Worm (Caenorhabditis elegans) whole organism, L2 larva: Measurements from ENCODE around the gene tmc-2.

Experiments used
- C34F6.9 ChIP-seq: fragments of 150-350 bp; optimal IDR thresholded peaks from 2 replicates; lab custom pipeline; 2014; ENCODE audit warnings: missing biosample characterization, missing genetic modification characterization
- R02D3.7 ChIP-seq: fragments of 150-350 bp; optimal IDR thresholded peaks from 2 replicates; lab custom pipeline; 2014; ENCODE audit warnings: missing biosample characterization, missing genetic modification characterization
- Y55F3AM.14 ChIP-seq: fragments of 200-800 bp; sonication (Bioruptor generic); optimal IDR thresholded peaks from 2 replicates; lab custom pipeline; 2018; ENCODE audit warnings: mild to moderate bottlenecking, missing genetic modification characterization, missing compliant biosample characterization
- ZK546.5 ChIP-seq: sonication (generic microtip); optimal IDR thresholded peaks from 2 replicates; lab custom pipeline; 2017; ENCODE audit warnings: missing biosample characterization, missing genetic modification characterization
- aly-2 ChIP-seq: fragments of 150-350 bp; optimal IDR thresholded peaks from 2 replicates; lab custom pipeline; 2014; ENCODE audit warnings: missing biosample characterization, missing genetic modification characterization
- ama-1 ChIP-seq: fragments of 150-350 bp; optimal IDR thresholded peaks from 2 replicates; lab custom pipeline; 2018; ENCODE audit warnings: inconsistent platforms
- ceh-16 ChIP-seq: fragments of 150-350 bp; optimal IDR thresholded peaks from 2 replicates; lab custom pipeline; 2014; ENCODE audit warnings: missing biosample characterization, missing genetic modification characterization
- ceh-82 ChIP-seq: fragments of 150-350 bp; optimal IDR thresholded peaks from 2 replicates; lab custom pipeline; 2014; ENCODE audit warnings: missing biosample characterization, missing genetic modification characterization
- elt-1 ChIP-seq: fragments of 150-350 bp; optimal IDR thresholded peaks from 2 replicates; lab custom pipeline; 2014; ENCODE audit warnings: missing biosample characterization, missing genetic modification characterization
- elt-3 ChIP-seq: sonication (generic microtip); optimal IDR thresholded peaks from 2 replicates; lab custom pipeline; 2017; ENCODE audit warnings: missing biosample characterization, missing genetic modification characterization
- fos-1 ChIP-seq: fragments of 150-350 bp; optimal IDR thresholded peaks from 2 replicates; lab custom pipeline; 2014; ENCODE audit warnings: missing biosample characterization, missing genetic modification characterization
- gmeb-1 ChIP-seq: fragments of 150-350 bp; optimal IDR thresholded peaks from 2 replicates; lab custom pipeline; 2014; ENCODE audit warnings: missing biosample characterization, missing genetic modification characterization
- lin-11 ChIP-seq: fragments of 150-350 bp; sonication (generic microtip); optimal IDR thresholded peaks from 2 replicates; lab custom pipeline; 2014; ENCODE audit warnings: missing biosample characterization, missing genetic modification characterization, inconsistent platforms, mixed read lengths
- lin-13 ChIP-seq: fragments of 150-350 bp; optimal IDR thresholded peaks from 2 replicates; lab custom pipeline; 2014; ENCODE audit warnings: missing biosample characterization, missing genetic modification reagents, missing genetic modification characterization
- lin-39 ChIP-seq: fragments of 150-350 bp; optimal IDR thresholded peaks from 2 replicates; lab custom pipeline; 2014; ENCODE audit warnings: missing biosample characterization, missing genetic modification reagents, missing genetic modification characterization
- lsy-2 ChIP-seq, 2 experiments: fragments of 150-350 bp in 1 of 2; sonication (generic microtip) in 1 of 2; optimal IDR thresholded peaks; 2 replicates each; lab custom pipeline; 2014 to 2017; ENCODE audit warnings: missing biosample characterization in 2 of 2, missing genetic modification characterization in 2 of 2
- mbf-1 ChIP-seq: sonication (generic microtip); optimal IDR thresholded peaks from 2 replicates; lab custom pipeline; 2017; ENCODE audit warnings: missing biosample characterization, missing genetic modification characterization
- nhr-10 ChIP-seq: sonication (generic microtip); optimal IDR thresholded peaks from 2 replicates; lab custom pipeline; 2017; ENCODE audit warnings: missing biosample characterization, missing genetic modification characterization
- nhr-11 ChIP-seq: fragments of 150-350 bp; optimal IDR thresholded peaks from 2 replicates; lab custom pipeline; 2014; ENCODE audit warnings: missing biosample characterization, missing genetic modification characterization
- nhr-129 ChIP-seq: fragments of 150-350 bp; optimal IDR thresholded peaks from 2 replicates; lab custom pipeline; 2014; ENCODE audit warnings: missing biosample characterization, missing genetic modification characterization
- nhr-21 ChIP-seq: fragments of 150-350 bp; optimal IDR thresholded peaks from 2 replicates; lab custom pipeline; 2014; ENCODE audit warnings: missing biosample characterization, missing genetic modification characterization
- nhr-237 ChIP-seq: fragments of 150-350 bp; optimal IDR thresholded peaks from 2 replicates; lab custom pipeline; 2014; ENCODE audit warnings: missing biosample characterization, missing genetic modification characterization
- nhr-6 ChIP-seq: fragments of 150-350 bp; optimal IDR thresholded peaks from 2 replicates; lab custom pipeline; 2014; ENCODE audit warnings: missing biosample characterization, missing genetic modification characterization
- peb-1 ChIP-seq: fragments of 150-350 bp; optimal IDR thresholded peaks from 2 replicates; lab custom pipeline; 2014; ENCODE audit warnings: missing biosample characterization, missing genetic modification characterization
- sem-4 ChIP-seq: fragments of 150-350 bp; optimal IDR thresholded peaks from 2 replicates; lab custom pipeline; 2014; ENCODE audit warnings: missing biosample characterization, missing genetic modification reagents, missing genetic modification characterization
- skn-1 ChIP-seq: sonication (generic microtip); optimal IDR thresholded peaks from 2 replicates; lab custom pipeline; 2017; ENCODE audit warnings: missing biosample characterization, missing genetic modification characterization
- sma-3 ChIP-seq: sonication (generic microtip); optimal IDR thresholded peaks from 2 replicates; lab custom pipeline; 2016; ENCODE audit warnings: missing genetic modification reagents, missing genetic modification characterization, missing compliant biosample characterization
- sma-9 ChIP-seq, 2 experiments: fragments of 150-350 bp in 1 of 2; sonication (generic microtip) in 1 of 2; optimal IDR thresholded peaks; 2 replicates each; lab custom pipeline; 2014 to 2016; ENCODE audit warnings: missing genetic modification characterization in 2 of 2, mild to moderate bottlenecking in 1 of 2, missing biosample characterization in 1 of 2, missing compliant biosample characterization in 1 of 2, missing genetic modification reagents in 1 of 2, moderate library complexity in 1 of 2
- snpc-4 ChIP-seq: fragments of 150-350 bp; optimal IDR thresholded peaks from 2 replicates; lab custom pipeline; 2014; ENCODE audit warnings: missing biosample characterization, missing genetic modification characterization
- unc-62 ChIP-seq: fragments of 150-350 bp; optimal IDR thresholded peaks from 2 replicates; lab custom pipeline; 2014; ENCODE audit warnings: missing biosample characterization, missing genetic modification reagents, missing genetic modification characterization
- ztf-11 ChIP-seq: sonication (generic microtip); optimal IDR thresholded peaks from 2 replicates; lab custom pipeline; 2017; ENCODE audit warnings: missing biosample characterization, missing genetic modification characterization
- ztf-4 ChIP-seq: fragments of 150-350 bp; optimal IDR thresholded peaks from 2 replicates; lab custom pipeline; 2014; ENCODE audit warnings: missing biosample characterization, missing genetic modification characterization

tmc-2 gene

DNA sequence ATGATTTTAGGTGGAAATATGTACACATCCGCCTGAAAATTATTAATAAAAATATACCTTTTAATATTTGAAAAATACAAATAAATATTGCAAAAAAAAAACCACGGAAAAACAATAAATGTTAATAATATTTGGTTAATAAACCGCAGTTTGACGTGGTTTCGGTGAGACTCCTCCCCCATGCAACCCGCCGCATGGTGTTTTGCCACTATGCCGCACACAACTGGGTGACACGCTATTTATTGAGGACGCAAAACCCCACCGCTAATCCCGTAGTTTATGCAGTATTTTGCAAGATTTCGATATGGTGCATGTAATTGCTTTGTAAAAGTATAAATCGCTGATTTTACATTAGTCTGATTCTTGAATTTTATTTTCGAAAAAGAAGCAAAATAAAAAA lies 6.9 kb upstream of the tmc-2 start, which contains the start of gene gly-13 (continued):
- TF ChIP-seq snpc-4 (tag; lab: Kevin White, UChicago) = no peak
- TF ChIP-seq fos-1 (tag; lab: Kevin White, UChicago) = peak; percentile 2
- no peak for TF ChIP-seq gmeb-1 (tag; lab: Kevin White, UChicago)
- no peak for TF ChIP-seq lin-13 (GFP tag; lab: Kevin White, UChicago)
- TF ChIP-seq lin-11 = peak; percentile 28
- no peak for TF ChIP-seq elt-3 (tag; lab: Kevin White, UChicago)
- TF ChIP-seq skn-1 (tag; lab: Kevin White, UChicago) = no peak
- TF ChIP-seq lsy-2 (tag; optimal IDR thresholded peaks at IDR 0.05; lab: Kevin White, UChicago) = peak in 1 of 2 experiments; percentile 51
- TF ChIP-seq unc-62 (GFP tag; lab: Kevin White, UChicago) = no peak
- peak; percentile 7 for TF ChIP-seq ztf-4
- no peak for TF ChIP-seq ztf-11 (tag; lab: Kevin White, UChicago)
- no peak for TF ChIP-seq R02D3.7 (tag; lab: Kevin White, UChicago)
- TF ChIP-seq, all 48 proteins: peak for 9

DNA sequence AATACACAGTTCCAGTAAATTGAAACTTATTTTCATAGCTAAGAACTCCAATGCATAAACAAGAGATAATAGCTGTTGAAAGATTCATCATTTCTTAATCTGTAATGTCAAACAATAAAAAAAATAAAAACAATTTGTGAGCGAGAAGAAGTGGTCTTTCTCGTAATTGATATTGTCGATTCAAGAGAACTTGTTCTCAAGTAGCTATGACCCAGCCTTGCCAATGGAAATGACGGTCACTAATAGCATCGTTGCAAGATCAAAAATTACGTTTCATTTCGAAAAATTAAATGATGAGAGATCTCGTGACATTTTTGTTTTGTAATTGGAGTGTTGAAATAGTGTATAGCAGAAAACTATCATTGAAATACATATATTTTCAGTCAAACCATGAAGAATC lies 5.7 kb upstream of the tmc-2 start, which contains the start of gene B0416.7:
Gene B0416.7 (minus strand): TSS at position 101 of the 400 bp plus-strand sequence.
- TF ChIP-seq nhr-11 (tag; lab: Kevin White, UChicago) (no peak), nhr-6 (tag; lab: Kevin White, UChicago) (no peak), gmeb-1 (tag; lab: Kevin White, UChicago) (no peak), skn-1 (tag; lab: Kevin White, UChicago) (no peak), ztf-4 (no peak), R02D3.7 (tag; lab: Kevin White, UChicago) (no peak), lin-39 (tag; lab: Kevin White, UChicago) (no peak), C34F6.9 (tag; lab: Kevin White, UChicago) (peak; percentile 6)

DNA sequence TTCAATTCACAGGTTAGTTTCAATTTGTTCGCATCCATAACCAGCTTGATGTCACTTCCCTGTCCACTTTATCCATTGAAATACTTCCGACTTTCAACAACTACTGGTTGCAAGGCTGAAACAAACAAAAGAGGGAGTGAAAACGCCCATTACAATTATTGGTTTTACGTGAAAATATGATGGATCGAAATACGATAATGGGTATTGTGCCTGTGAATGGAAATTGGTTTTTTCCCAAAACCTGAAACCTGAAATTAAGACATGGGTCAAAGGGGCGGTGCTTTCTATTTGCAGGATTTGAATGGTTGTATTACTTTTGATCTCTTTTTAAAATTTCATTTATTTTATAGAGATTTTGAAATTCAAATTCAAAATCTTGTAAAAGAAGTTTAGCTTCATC lies 4.7 kb upstream of the tmc-2 start, which contains the start of gene B0416.2:
Gene B0416.2 (plus strand): TSS at position 301 of the 400 bp plus-strand sequence.
- TF ChIP-seq nhr-10 (no peak), skn-1 (tag; lab: Kevin White, UChicago) (no peak), nhr-129 (tag; lab: Kevin White, UChicago) (no peak), sma-3 (no peak), snpc-4 (tag; lab: Kevin White, UChicago) (no peak), ZK546.5 (no peak), nhr-237 (tag; lab: Kevin White, UChicago) (no peak), mbf-1 (tag; lab: Kevin White, UChicago) (no peak), sma-9 (GFP tag; optimal IDR thresholded peaks at IDR 0.05; lab: Kevin White, UChicago) (no peak), sma-9 (tag; optimal IDR thresholded peaks at IDR 0.05; lab: Kevin White, UChicago) (no peak), peb-1 (tag; lab: Kevin White, UChicago) (no peak), sem-4 (tag; lab: Kevin White, UChicago) (no peak)

DNA sequence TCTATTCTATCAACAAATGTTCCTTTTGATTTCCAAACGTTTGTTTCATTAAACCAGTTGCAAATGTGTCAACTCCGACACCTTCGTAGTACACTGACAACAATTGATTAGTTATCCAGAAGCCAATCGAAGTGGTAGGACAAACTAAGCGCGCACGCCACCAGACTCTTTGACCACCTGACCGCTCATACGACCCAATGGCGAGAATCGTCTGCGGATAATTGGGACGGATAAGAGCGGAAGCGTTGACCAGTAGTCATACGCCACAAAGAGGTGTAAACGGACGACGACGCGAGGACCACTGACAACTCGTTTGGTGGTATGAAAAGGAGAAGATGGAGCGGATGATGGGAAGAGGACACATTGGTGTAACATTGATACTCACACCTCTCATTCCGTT lies 3.1 kb upstream of the tmc-2 start:
- TF ChIP-seq ceh-82 (tag; lab: Kevin White, UChicago) (no peak), nhr-129 (tag; lab: Kevin White, UChicago) (peak; percentile 21), Y55F3AM.14 (GFP tag; lab: Kevin White, UChicago) (no peak)
- TF ChIP-seq, all 48 proteins: peak for 1

DNA sequence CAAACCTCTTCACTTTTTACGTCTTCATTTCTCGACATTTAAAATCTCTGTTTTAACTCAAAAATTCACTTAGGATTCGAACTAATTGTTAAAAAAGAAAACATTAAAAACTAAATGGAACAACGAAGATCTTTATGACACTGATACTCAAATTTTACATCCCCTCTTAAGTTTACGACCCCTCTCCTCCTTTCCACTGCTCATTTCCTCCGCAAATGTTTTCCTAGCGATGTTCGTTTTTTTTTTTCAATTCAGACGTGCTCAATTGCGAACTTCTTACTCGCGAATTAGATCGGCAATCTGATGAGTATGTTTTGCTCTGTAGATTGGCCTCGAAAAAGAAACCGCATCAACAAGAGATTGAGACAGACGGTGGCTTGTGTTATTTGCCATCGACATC lies 759 bp upstream of the tmc-2 start:
- TF ChIP-seq elt-1 (tag; lab: Kevin White, UChicago) (no peak), lin-39 (tag; lab: Kevin White, UChicago) (no peak)

DNA sequence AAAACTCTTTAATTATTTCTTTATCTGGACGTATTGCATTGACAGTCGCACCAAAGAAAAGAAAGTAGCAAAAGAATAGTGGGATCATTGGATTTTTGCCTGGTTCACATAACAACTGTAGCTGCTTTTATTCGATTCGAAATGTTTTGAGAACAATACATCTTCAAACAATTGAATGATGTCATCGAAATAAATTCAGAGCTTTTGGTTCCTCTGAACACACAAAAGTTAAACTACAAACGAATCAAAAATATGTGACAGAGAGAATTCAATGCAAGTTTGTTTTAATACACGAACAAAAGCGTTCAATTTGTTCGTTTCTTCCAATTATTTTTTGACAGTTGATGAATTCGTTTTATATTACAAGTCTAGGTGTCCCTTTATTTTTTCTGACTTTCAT lies 7.7 kb downstream of the tmc-2 start, which contains the start of gene H29C22.1:
Gene H29C22.1 (minus strand): TSS at position 101 of the 400 bp plus-strand sequence.
- no peak for TF ChIP-seq aly-2 (tag; lab: Kevin White, UChicago)
- TF ChIP-seq nhr-237 (tag; lab: Kevin White, UChicago) = no peak
- no peak for TF ChIP-seq nhr-21 (tag; lab: Kevin White, UChicago)
- TF ChIP-seq lsy-2 (tag; optimal IDR thresholded peaks at IDR 0.05; lab: Kevin White, UChicago) = no peak
- TF ChIP-seq ZK546.5 = no peak
- no peak for TF ChIP-seq nhr-129 (tag; lab: Kevin White, UChicago)
- TF ChIP-seq ceh-16 = no peak
- TF ChIP-seq skn-1 (tag; lab: Kevin White, UChicago) = no peak
- no peak for TF ChIP-seq ztf-11 (tag; lab: Kevin White, UChicago)
- no peak for TF ChIP-seq ama-1
